Worm (Caenorhabditis elegans) whole organism, L2 larva: ENCODE data around the gene snpc-3.4.

Experiments used
- R02D3.7 ChIP-seq: fragments of 150-350 bp; optimal IDR thresholded peaks from 2 replicates; lab custom pipeline; 2014; ENCODE audit warnings: missing biosample characterization, missing genetic modification characterization
- Y55F3AM.14 ChIP-seq: fragments of 200-800 bp; sonication (Bioruptor generic); optimal IDR thresholded peaks from 2 replicates; lab custom pipeline; 2018; ENCODE audit warnings: mild to moderate bottlenecking, missing genetic modification characterization, missing compliant biosample characterization
- alr-1 ChIP-seq: fragments of 150-350 bp; optimal IDR thresholded peaks from 2 replicates; lab custom pipeline; 2014; ENCODE audit warnings: missing biosample characterization, missing genetic modification characterization
- ama-1 ChIP-seq: fragments of 150-350 bp; optimal IDR thresholded peaks from 2 replicates; lab custom pipeline; 2018; ENCODE audit warnings: inconsistent platforms
- blmp-1 ChIP-seq: sonication (generic microtip); optimal IDR thresholded peaks from 2 replicates; lab custom pipeline; 2017; ENCODE audit warnings: missing genetic modification characterization, mild to moderate bottlenecking, missing compliant biosample characterization, antibody characterized with exemption, moderate library complexity; ENCODE audit not compliant: insufficient read depth
- ceh-16 ChIP-seq: fragments of 150-350 bp; optimal IDR thresholded peaks from 2 replicates; lab custom pipeline; 2014; ENCODE audit warnings: missing biosample characterization, missing genetic modification characterization
- ceh-82 ChIP-seq: fragments of 150-350 bp; optimal IDR thresholded peaks from 2 replicates; lab custom pipeline; 2014; ENCODE audit warnings: missing biosample characterization, missing genetic modification characterization
- egl-27 ChIP-seq: sonication (generic microtip); optimal IDR thresholded peaks from 3 replicates; lab custom pipeline; 2017; ENCODE audit warnings: missing biosample characterization, missing genetic modification reagents, missing genetic modification characterization
- elt-1 ChIP-seq: fragments of 150-350 bp; optimal IDR thresholded peaks from 2 replicates; lab custom pipeline; 2014; ENCODE audit warnings: missing biosample characterization, missing genetic modification characterization
- gmeb-1 ChIP-seq: fragments of 150-350 bp; optimal IDR thresholded peaks from 2 replicates; lab custom pipeline; 2014; ENCODE audit warnings: missing biosample characterization, missing genetic modification characterization
- mbf-1 ChIP-seq: sonication (generic microtip); optimal IDR thresholded peaks from 2 replicates; lab custom pipeline; 2017; ENCODE audit warnings: missing biosample characterization, missing genetic modification characterization
- nhr-12 ChIP-seq: fragments of 150-350 bp; optimal IDR thresholded peaks from 2 replicates; lab custom pipeline; 2014; ENCODE audit warnings: missing biosample characterization, missing genetic modification characterization
- snpc-4 ChIP-seq: fragments of 150-350 bp; optimal IDR thresholded peaks from 2 replicates; lab custom pipeline; 2014; ENCODE audit warnings: missing biosample characterization, missing genetic modification characterization
- unc-39 ChIP-seq: fragments of 150-350 bp; optimal IDR thresholded peaks from 2 replicates; lab custom pipeline; 2014; ENCODE audit warnings: missing biosample characterization, missing genetic modification characterization

DNA sequence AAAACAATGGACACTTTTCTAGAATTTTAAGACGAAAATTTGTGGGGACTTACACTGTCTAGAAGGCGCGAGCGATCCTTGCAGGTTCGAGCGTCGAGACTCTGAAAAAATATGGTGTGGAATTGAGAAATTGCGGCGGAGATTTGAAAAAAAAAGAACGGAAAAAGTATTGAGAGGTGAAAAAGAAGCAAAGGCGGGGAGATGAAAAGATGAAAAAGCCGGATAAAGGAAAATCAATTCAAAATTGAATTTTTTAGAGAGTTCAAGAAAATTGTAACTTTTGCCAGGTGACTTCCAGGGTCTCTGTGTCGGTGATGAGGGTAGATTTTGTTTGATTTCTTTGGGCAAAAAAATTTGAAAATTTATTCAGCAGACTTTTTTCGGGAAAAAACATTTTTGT is 43.5 kb upstream of the snpc-3.4 start, which contains the start of gene msi-1:
- TF ChIP-seq ceh-82 (tag; lab: Kevin White, UChicago) (no peak), nhr-12 (tag; lab: Kevin White, UChicago) (no peak), ceh-16 (tag; lab: Kevin White, UChicago) (no peak), alr-1 (tag; lab: Kevin White, UChicago) (no peak), snpc-4 (tag; lab: Kevin White, UChicago) (no peak), Y55F3AM.14 (no peak), blmp-1 (tag; lab: Kevin White, UChicago) (no peak), unc-39 (no peak), egl-27 (tag; lab: Kevin White, UChicago) (no peak), mbf-1 (tag; lab: Kevin White, UChicago) (no peak), gmeb-1 (tag; lab: Kevin White, UChicago) (no peak), elt-1 (tag; lab: Kevin White, UChicago) (no peak), R02D3.7 (tag; lab: Kevin White, UChicago) (no peak), ama-1 (lab: Kevin White, UChicago) (no peak)
